Worm (Caenorhabditis elegans): ENCODE measurements around the gene cyn-7.
"Not testable (repeated sequence)": the region's sequence is repeated elsewhere in the genome, so short reads cannot be mapped to it uniquely, and the experiment has no call there.

The cyn-7 gene

DNA sequence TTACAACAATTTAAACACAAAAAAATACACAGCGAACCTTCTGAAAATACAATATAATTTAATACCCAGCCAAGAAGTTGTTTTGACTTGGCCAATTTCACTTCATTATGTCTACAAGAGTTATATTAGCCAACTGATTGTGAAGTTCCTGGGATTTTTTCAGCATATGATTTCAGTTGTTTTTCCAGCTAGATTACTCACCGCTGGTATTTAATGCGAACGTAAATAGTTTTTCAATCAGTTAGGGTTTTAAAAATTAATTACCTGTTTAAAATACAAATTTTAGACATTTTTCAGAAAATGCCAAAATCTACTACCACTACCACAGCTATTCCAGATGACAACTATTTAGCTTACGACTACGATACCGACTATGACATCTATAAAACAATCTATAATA lies 38.5 kb upstream of the cyn-7 start, which contains the start of gene srw-14:
Gene srw-14 (plus strand): TSS at position 301 of the 400 bp plus-strand sequence.
- TF ChIP-seq ceh-43 (GFP tag; optimal IDR thresholded peaks at IDR 0.05) = no peak
- TF ChIP-seq nhr-12 (tag; optimal IDR thresholded peaks at IDR 0.05) = no peak
- no peak for TF ChIP-seq ceh-39 (tag; optimal IDR thresholded peaks at IDR 0.05)
- no peak for TF ChIP-seq bed-3 (GFP tag; optimal IDR thresholded peaks at IDR 0.05)
- no peak for TF ChIP-seq ces-1 (GFP tag; optimal IDR thresholded peaks at IDR 0.05)
- TF ChIP-seq nhr-237 (tag; optimal IDR thresholded peaks at IDR 0.05) = no peak
- TF ChIP-seq sptf-1 (tag; optimal IDR thresholded peaks at IDR 0.05) = no peak
- TF ChIP-seq elt-1 (tag; optimal IDR thresholded peaks at IDR 0.05; ENCODE audit: borderline replicate concordance, insufficient read depth) = no peak

DNA sequence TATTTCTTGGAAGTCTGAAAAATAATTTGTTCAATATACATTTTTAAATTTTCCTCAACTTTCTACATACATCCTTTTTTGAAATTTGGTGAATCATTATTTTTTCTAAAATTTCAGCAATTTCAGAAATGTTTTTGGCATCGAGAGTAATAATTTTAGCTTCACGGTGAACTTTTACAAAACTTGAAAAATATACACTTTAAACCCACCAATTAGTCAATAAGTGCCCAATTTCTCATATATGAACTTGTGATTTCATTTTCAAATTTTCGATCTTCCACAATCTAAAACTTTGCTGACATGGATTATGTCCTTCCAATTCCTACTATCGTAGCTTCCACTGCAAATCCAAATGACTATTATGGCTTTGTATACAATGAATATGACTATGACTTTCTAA lies 36.5 kb upstream of the cyn-7 start, which contains the start of gene srw-24:
Gene srw-24 (plus strand): TSS at position 301 of the 400 bp plus-strand sequence.
- TF ChIP-seq nhr-237 (tag; optimal IDR thresholded peaks at IDR 0.05) = no peak
- no peak for TF ChIP-seq zip-8 (tag; optimal IDR thresholded peaks at IDR 0.05)
- TF ChIP-seq drap-1 (GFP tag; optimal IDR thresholded peaks at IDR 0.05) = no peak
- no peak for TF ChIP-seq sptf-1 (tag; optimal IDR thresholded peaks at IDR 0.05)
- TF ChIP-seq sem-2 (GFP tag; optimal IDR thresholded peaks at IDR 0.05) = no peak

DNA sequence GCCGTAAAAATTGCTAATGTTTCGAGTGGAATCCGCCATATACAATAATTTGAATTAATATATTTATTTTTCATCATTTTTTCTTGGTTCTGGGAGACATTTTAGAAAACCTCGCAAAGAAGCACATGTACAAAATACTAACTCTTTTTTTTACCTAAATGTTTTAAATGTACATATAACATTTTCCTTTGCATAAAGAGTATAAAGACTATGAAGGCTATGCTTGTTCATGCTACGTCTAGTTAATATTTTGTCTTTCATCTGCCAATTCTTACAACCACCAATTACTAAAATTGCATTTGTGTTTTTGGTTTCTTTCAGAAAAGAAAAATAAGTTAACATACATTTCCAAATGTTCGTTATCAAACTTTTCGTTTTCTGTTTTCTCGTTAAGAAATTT lies 34.2 kb upstream of the cyn-7 start, which contains the start of gene irld-25:
Gene irld-25 (plus strand): TSS at position 301 of the 400 bp plus-strand sequence.
- TF ChIP-seq ceh-39 (tag; optimal IDR thresholded peaks at IDR 0.05) (no peak), bed-3 (GFP tag; optimal IDR thresholded peaks at IDR 0.05) (no peak), elt-3 (tag; optimal IDR thresholded peaks at IDR 0.05) (no peak), elt-1 (tag; optimal IDR thresholded peaks at IDR 0.05; ENCODE audit: borderline replicate concordance, insufficient read depth) (no peak), snpc-4 (tag; optimal IDR thresholded peaks at IDR 0.05) (no peak), sptf-1 (tag; optimal IDR thresholded peaks at IDR 0.05) (no peak), mls-2 (tag; optimal IDR thresholded peaks at IDR 0.05) (no peak)

DNA sequence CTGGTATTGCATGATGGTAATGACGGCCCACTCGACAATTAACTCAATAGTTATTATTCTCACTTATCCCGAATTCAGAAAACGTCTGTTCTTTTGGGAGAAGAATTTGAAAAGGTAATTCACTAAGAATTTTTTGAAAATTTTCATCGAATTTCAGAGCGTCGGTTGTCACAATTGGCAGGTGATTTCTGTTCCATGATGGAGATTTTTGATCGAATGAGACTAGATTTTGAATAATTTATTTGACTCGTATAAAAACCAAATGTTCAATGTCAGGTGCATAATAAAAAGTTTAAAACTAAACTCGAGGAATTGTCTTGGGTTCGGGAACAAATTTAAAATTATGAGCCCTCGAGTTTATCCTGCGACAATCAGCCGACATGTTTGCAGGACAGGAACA lies 29.5 kb upstream of the cyn-7 start, which contains the start of gene sri-25:
Gene sri-25 (plus strand): TSS at position 301 of the 400 bp plus-strand sequence.
- TF ChIP-seq lin-13 (tag; optimal IDR thresholded peaks at IDR 0.05) (no peak), drap-1 (GFP tag; optimal IDR thresholded peaks at IDR 0.05) (no peak), elt-3 (tag; optimal IDR thresholded peaks at IDR 0.05) (no peak), ztf-11 (tag; optimal IDR thresholded peaks at IDR 0.05) (no peak), pha-4 (tag; optimal IDR thresholded peaks at IDR 0.05) (no peak), cnd-1 (tag; optimal IDR thresholded peaks at IDR 0.05) (no peak), blmp-1 (tag; optimal IDR thresholded peaks at IDR 0.05) (no peak), unc-62 (GFP tag; optimal IDR thresholded peaks at IDR 0.05) (no peak), elt-1 (tag; optimal IDR thresholded peaks at IDR 0.05; ENCODE audit: borderline replicate concordance, insufficient read depth) (no peak), mep-1 (tag; optimal IDR thresholded peaks at IDR 0.05) (no peak), unc-39 (tag; optimal IDR thresholded peaks at IDR 0.05) (no peak), sptf-1 (tag; optimal IDR thresholded peaks at IDR 0.05) (no peak), snpc-4 (tag; optimal IDR thresholded peaks at IDR 0.05) (no peak), ceh-83 (GFP tag; optimal IDR thresholded peaks at IDR 0.05) (no peak)

DNA sequence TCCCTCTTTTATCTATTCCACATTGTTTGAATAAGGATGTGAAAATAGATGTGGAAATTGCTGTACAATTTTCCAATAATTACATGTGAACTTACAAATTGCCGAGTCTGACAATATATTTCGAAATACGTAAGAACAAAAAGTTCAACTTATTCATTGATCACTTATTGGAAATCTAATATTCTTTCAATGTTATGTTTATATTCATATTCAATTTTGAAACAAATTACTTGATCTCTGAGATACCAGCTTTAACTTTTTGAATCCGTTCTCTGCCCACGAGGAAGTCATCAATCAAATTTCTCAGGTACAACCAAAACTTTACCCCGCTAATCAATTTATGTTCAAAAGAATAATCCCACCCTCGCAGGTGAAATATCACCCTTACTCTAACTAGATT lies 28.0 kb upstream of the cyn-7 start, which contains the start of gene sri-26:
Gene sri-26 (plus strand): TSS at position 301 of the 400 bp plus-strand sequence.
- TF ChIP-seq M03D4.4 (tag; optimal IDR thresholded peaks at IDR 0.05); ceh-39 (tag; optimal IDR thresholded peaks at IDR 0.05); unc-120 (tag; optimal IDR thresholded peaks at IDR 0.05; ENCODE audit: poor library complexity, severe bottlenecking): not testable (repeated sequence)

DNA sequence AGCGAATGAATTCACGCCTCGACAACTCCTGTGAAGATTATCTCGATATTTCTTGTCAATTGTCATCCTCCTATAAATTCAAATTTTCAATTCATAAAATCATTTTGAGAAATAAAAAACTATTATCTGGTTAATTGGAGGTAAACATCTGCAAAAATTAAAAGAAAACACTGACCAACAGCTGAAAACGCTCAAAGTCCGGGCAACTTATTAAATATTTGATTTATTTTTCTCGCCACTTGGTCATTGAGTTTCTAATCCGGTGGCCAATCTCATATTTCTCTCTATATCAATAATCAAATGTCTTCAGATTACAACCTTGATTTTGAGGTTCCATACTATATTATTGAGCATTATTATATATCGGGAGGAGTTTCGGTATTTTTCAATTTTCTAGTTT lies 24.7 kb upstream of the cyn-7 start, which contains the start of gene sri-24:
Gene sri-24 (plus strand): TSS at position 301 of the 400 bp plus-strand sequence.
- TF ChIP-seq nhr-237, mls-2, cnd-1 (tag; optimal IDR thresholded peaks at IDR 0.05): not testable (repeated sequence)

DNA sequence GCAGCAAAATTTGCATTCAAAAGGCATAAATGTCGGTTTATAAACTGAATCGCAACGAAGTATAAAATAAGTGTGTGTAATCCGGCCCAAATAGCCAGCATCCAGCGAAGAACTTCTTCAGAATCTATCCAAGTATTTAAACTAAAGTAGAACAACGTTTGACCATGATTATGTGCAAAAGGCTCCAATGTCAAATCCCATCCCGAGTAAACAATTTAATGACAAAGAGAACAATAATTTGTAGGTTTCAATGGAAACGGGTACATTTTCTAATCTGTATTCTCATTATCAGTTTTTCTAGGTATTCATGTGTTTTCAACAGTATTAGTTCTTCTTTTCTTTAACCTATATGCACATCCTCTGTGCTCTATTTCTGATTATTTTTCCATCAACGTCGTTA lies 20.5 kb upstream of the cyn-7 start, which contains the start of gene C41G6.12:
Gene C41G6.12 (minus strand): TSS at position 101 of the 400 bp plus-strand sequence.
- not testable (repeated sequence) for TF ChIP-seq nhr-28 (tag; optimal IDR thresholded peaks at IDR 0.05); ceh-83 (GFP tag; optimal IDR thresholded peaks at IDR 0.05); sptf-1 (tag; optimal IDR thresholded peaks at IDR 0.05)

Data from whole organism, mixed stage, embryonic.